Fruit fly (Drosophila melanogaster): ENCODE results near the gene cwo.

Gene cwo

dm6 chr3R:10392539-10392919 lies 4.5 kb downstream of the cwo start:
- no peak for TF ChIP-seq Myc (optimal IDR thresholded peaks at IDR 0.05)
- TF ChIP-seq h (optimal IDR thresholded peaks at IDR 0.05): no peak
- TF ChIP-seq insv (optimal IDR thresholded peaks at IDR 0.05): no peak
- TF ChIP-seq ttk (optimal IDR thresholded peaks at IDR 0.05): no peak
- TF ChIP-seq psq (optimal IDR thresholded peaks at IDR 0.05): no peak
- no peak for TF ChIP-seq Sin3A (optimal IDR thresholded peaks at IDR 0.05)

DNA sequence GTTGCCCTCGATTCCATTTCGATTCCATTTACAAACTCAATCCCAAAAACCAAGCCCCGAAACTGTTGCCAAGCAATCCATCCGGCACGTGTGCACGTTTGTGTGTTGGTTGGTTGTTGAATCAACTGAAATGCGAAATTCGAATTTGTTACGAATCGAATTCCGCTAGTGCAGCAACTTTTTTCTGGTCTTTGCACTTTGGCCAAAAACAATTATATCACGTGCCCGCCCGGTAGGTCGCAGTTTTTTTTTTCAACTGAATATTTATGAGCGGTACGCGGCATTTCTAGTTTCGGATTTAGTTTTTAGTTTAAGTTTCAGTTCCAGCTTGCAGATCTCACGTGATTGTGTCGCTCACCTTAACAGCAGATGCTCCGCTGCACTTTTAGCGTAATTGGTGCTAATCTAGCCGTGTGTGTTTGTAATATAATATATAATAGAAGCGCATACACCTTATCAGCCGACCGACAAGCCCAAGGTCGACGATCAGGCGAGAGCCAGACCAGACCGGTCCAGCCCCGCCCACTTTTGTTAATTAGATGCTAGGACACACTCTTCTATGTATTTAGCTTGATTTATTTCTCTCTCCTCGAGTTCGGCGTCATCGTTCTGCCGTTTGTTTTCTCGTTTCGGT lies 5.1 kb downstream of the cwo start:
- no peak for TF ChIP-seq Sin3A (optimal IDR thresholded peaks at IDR 0.05)
- no peak for TF ChIP-seq psq (optimal IDR thresholded peaks at IDR 0.05)
- no peak for TF ChIP-seq h (optimal IDR thresholded peaks at IDR 0.05)
- TF ChIP-seq insv (optimal IDR thresholded peaks at IDR 0.05): no peak
- no peak for TF ChIP-seq Myc (optimal IDR thresholded peaks at IDR 0.05)
- no peak for TF ChIP-seq ttk (optimal IDR thresholded peaks at IDR 0.05)

dm6 chr3R:10393654-10394367 lies 5.8 kb downstream of the cwo start:
- no peak for TF ChIP-seq Myc (optimal IDR thresholded peaks at IDR 0.05)
- TF ChIP-seq ttk (optimal IDR thresholded peaks at IDR 0.05): no peak
- TF ChIP-seq insv (optimal IDR thresholded peaks at IDR 0.05): no peak
- TF ChIP-seq h (optimal IDR thresholded peaks at IDR 0.05): no peak
- TF ChIP-seq psq (optimal IDR thresholded peaks at IDR 0.05): no peak
- no peak for TF ChIP-seq Sin3A (optimal IDR thresholded peaks at IDR 0.05)

DNA sequence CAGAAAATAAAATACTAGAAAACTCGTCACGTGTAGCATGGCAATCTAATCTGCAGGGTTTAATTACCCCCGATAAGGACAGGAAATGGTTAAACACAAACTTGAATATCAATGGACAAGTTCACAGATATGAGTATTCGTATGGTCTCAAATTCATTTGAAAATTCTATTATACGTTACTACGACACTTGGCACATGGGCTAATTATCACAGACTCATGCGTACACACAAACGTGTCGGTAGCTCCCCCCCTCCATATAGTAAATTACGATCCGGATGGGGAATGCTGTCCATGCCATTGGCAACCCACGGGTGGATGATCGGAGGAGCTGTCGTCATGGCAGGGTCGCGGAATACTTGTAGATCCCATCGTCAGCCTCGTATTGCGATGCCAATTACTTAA lies 6.3 kb downstream of the cwo start:
- TF ChIP-seq h (optimal IDR thresholded peaks at IDR 0.05): no peak
- TF ChIP-seq psq (optimal IDR thresholded peaks at IDR 0.05): no peak
- no peak for TF ChIP-seq Sin3A (optimal IDR thresholded peaks at IDR 0.05)
- no peak for TF ChIP-seq Myc (optimal IDR thresholded peaks at IDR 0.05)
- TF ChIP-seq ttk (optimal IDR thresholded peaks at IDR 0.05): no peak
- TF ChIP-seq insv (optimal IDR thresholded peaks at IDR 0.05): no peak

- TF ChIP-seq Myc (optimal IDR thresholded peaks at IDR 0.05) (no peak), insv (optimal IDR thresholded peaks at IDR 0.05) (no peak), psq (optimal IDR thresholded peaks at IDR 0.05) (no peak), Sin3A (optimal IDR thresholded peaks at IDR 0.05) (no peak), ttk (optimal IDR thresholded peaks at IDR 0.05) (no peak), h (optimal IDR thresholded peaks at IDR 0.05) (no peak)
Observed at dm6 chr3R:10395233-10395815, 7.3 kb downstream of the cwo start.

dm6 chr3R:10400732-10401131 lies 12.7 kb downstream of the cwo start, which contains the start of gene mthl11:
TSS of gene mthl11 (plus strand) at chr3R:10401032.
- TF ChIP-seq Myc (optimal IDR thresholded peaks at IDR 0.05): no peak
- no peak for TF ChIP-seq insv (optimal IDR thresholded peaks at IDR 0.05)
- TF ChIP-seq psq (optimal IDR thresholded peaks at IDR 0.05): no peak
- no peak for TF ChIP-seq Sin3A (optimal IDR thresholded peaks at IDR 0.05)
- TF ChIP-seq h (optimal IDR thresholded peaks at IDR 0.05): no peak

DNA sequence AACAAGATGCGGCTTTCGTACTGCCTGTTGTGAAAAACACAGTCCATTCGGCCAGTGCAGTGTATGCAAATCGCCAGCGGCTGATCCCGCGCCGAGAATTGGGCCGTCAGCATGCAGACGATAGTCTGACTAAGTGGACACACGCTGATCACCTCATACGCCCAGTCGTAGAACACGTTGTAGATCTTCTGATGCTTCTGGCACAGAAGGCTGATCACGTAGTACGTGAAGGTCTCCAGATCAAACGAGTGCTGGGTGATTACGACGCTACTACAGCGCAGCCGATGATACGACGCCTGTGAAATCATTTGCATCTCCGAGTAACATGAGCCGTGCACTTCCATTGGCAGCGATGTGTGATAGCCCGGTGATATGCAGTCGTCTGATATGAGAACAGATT lies 15.9 kb downstream of the cwo start:
- no peak for TF ChIP-seq Myc (optimal IDR thresholded peaks at IDR 0.05)
- TF ChIP-seq h (optimal IDR thresholded peaks at IDR 0.05): no peak
- TF ChIP-seq insv (optimal IDR thresholded peaks at IDR 0.05): no peak
- no peak for TF ChIP-seq ttk (optimal IDR thresholded peaks at IDR 0.05)
- TF ChIP-seq Sin3A (optimal IDR thresholded peaks at IDR 0.05): no peak
- no peak for TF ChIP-seq psq (optimal IDR thresholded peaks at IDR 0.05)

DNA sequence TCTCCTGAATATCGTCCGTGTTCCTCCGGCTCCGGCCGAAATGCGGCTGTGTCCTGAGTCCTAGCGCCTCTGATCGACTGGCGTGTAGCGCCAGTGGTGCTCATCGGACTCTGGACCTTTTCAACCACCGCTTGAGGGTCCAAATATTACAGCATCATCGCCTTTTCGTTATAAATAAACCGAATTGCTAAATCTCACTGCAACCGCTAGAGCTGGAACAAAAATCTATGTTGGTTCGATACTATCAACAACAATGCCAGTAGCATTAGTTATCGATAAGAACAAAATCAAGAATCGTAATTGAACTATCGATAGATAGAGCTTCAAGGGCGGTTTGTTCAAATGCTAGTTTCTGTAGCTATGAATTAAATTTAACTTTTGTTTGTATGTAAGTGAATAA lies 19.0 kb downstream of the cwo start, which contains the start of gene CG6325:
TSS of gene CG6325 (minus strand) at position 220 of the 400 bp plus-strand sequence.
- TF ChIP-seq insv (optimal IDR thresholded peaks at IDR 0.05): no peak
- TF ChIP-seq ttk (optimal IDR thresholded peaks at IDR 0.05): no peak
- TF ChIP-seq Myc (optimal IDR thresholded peaks at IDR 0.05): no peak
- TF ChIP-seq h (optimal IDR thresholded peaks at IDR 0.05): no peak
- no peak for TF ChIP-seq psq (optimal IDR thresholded peaks at IDR 0.05)
- TF ChIP-seq Sin3A (optimal IDR thresholded peaks at IDR 0.05): no peak

dm6 chr3R:10407658-10408057 lies 19.6 kb downstream of the cwo start:
- TF ChIP-seq Sin3A (optimal IDR thresholded peaks at IDR 0.05) (no peak), ttk (optimal IDR thresholded peaks at IDR 0.05) (no peak), insv (optimal IDR thresholded peaks at IDR 0.05) (no peak), h (optimal IDR thresholded peaks at IDR 0.05) (no peak), psq (optimal IDR thresholded peaks at IDR 0.05) (no peak), Myc (optimal IDR thresholded peaks at IDR 0.05) (no peak)

DNA sequence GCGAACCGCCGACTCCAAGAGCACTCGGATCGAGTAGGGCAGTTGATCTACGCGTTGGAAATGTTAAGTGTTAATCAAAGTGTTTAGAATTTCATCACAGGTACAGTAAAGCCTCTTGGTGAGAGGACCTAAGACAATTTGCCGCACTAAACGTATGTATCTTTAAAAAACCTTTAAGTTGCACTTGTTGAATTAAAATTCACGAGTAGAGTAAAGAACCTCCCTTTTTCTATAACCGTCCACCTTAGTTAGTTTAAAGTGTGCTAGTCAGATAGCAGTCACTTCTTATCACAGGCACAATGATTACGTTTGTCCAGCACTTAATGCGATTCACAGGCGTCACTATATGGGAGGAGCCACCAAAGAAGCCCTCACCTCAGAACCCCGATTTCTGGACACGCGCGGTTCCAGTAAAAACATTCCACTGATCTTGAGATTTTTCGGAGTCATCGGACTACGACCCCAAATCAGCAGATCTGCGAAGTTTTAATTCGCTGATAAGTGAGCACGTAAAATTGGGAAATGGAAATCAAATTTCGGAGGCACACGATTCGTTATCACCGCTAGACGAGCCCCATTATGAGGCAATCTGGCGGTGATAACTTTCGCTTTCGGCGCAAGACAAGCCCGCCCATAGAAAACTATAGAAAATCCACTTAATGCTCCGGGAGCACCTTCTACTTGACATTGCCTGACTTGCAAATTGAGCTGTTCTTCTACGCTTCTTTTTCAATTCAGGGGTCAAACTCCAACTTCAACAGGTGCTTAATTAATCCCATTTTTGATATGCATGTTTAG lies 23.9 kb downstream of the cwo start:
- TF ChIP-seq ttk (optimal IDR thresholded peaks at IDR 0.05) (no peak), Myc (optimal IDR thresholded peaks at IDR 0.05) (no peak), psq (optimal IDR thresholded peaks at IDR 0.05) (no peak), Sin3A (optimal IDR thresholded peaks at IDR 0.05) (no peak), insv (optimal IDR thresholded peaks at IDR 0.05) (no peak), h (optimal IDR thresholded peaks at IDR 0.05) (no peak)

DNA sequence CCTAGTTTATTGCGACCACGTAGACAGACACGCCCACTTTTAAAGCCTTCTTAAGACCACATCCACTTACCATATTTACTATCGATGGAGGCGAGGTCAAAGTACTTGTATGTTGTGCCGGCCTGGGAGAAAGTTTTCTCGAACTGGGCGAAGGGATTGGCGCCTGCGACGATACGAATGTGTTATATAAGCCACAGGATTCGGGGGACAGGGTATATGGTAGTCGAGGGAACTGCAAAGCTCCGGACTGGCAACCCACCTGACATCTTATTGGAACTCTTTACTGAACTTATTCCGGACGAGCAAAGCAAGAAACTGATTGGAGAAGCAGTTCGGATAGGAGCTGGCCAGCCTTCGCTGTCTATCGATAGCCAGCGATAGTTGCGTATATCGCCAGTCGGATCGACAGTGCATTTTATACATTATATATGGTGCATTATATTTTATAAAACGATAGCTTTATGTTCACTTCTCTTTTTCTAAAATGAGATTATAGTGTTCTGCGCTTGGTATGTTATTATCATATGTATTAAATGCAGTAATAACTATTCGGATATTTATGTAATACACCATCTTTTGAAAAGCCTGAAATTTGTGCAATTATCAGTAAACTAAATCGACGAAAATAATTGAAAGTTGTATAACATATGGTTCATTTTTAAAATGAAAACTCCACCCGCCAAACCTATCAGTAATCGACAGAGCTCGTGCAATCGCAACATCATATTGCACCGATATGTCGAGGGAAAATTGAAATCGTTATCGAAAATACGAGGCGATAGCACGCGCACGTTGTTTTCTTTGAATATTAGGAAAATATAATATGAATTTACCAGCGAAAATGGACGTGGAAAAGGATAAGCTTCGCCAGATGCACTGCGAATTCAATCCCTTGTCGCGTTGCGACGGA lies 24.7 kb downstream of the cwo start, which contains the start of the genes Irp-1B and Rrp46:
TSS of gene Irp-1B (minus strand) at position 320 of the 910 bp plus-strand sequence.
TSS of gene Rrp46 (plus strand) at position 752 of the 910 bp plus-strand sequence.
- TF ChIP-seq ttk (optimal IDR thresholded peaks at IDR 0.05): no peak
- no peak for TF ChIP-seq insv (optimal IDR thresholded peaks at IDR 0.05)
- TF ChIP-seq h (optimal IDR thresholded peaks at IDR 0.05): no peak
- TF ChIP-seq psq (optimal IDR thresholded peaks at IDR 0.05): no peak
- TF ChIP-seq Sin3A (optimal IDR thresholded peaks at IDR 0.05): no peak
- TF ChIP-seq Myc (optimal IDR thresholded peaks at IDR 0.05): no peak
